Worm (Caenorhabditis elegans) whole organism, late embryonic: ENCODE results near the gene F27D9.13.

Experiments used
- C38D4.7 ChIP-seq: fragments of 200-800 bp; sonication (Bioruptor generic); optimal IDR thresholded peaks from 2 replicates; lab custom pipeline; 2018; ENCODE audit warnings: mild to moderate bottlenecking, missing genetic modification characterization, moderate library complexity, missing compliant biosample characterization
- F13H6.1 ChIP-seq: sonication (generic microtip); optimal IDR thresholded peaks from 2 replicates; lab custom pipeline; 2016; ENCODE audit warnings: missing genetic modification characterization, missing compliant biosample characterization
- K02D7.2 ChIP-seq: sonication (generic microtip); optimal IDR thresholded peaks from 2 replicates; lab custom pipeline; 2017; ENCODE audit warnings: mild to moderate bottlenecking, missing genetic modification characterization, missing compliant biosample characterization
- ceh-14 ChIP-seq: sonication (generic microtip); optimal IDR thresholded peaks from 2 replicates; lab custom pipeline; 2016; ENCODE audit warnings: missing genotype, missing genetic modification characterization, missing compliant biosample characterization
- ceh-2 ChIP-seq: sonication (generic microtip); optimal IDR thresholded peaks from 2 replicates; lab custom pipeline; 2016; ENCODE audit warnings: missing genotype, missing genetic modification characterization, missing compliant biosample characterization
- ceh-31 ChIP-seq: sonication (generic microtip); optimal IDR thresholded peaks from 2 replicates; lab custom pipeline; 2016; ENCODE audit warnings: missing genetic modification characterization, missing compliant biosample characterization
- ceh-34 ChIP-seq: sonication (generic microtip); optimal IDR thresholded peaks from 2 replicates; lab custom pipeline; 2016; ENCODE audit warnings: mild to moderate bottlenecking, missing genetic modification characterization, missing compliant biosample characterization
- ceh-45 ChIP-seq: fragments of 200-800 bp; sonication (Bioruptor generic); IDR thresholded peaks from 2 replicates; pipeline ENCODE4 v1.3.6; 2022; ENCODE audit warnings: missing genetic modification reagents, missing genetic modification characterization, missing compliant biosample characterization
- ceh-6 ChIP-seq: fragments of 200-800 bp; sonication (Bioruptor generic); optimal IDR thresholded peaks from 2 replicates; lab custom pipeline; 2018; ENCODE audit warnings: mild to moderate bottlenecking, missing genetic modification characterization, missing compliant biosample characterization
- dmd-4 ChIP-seq: sonication (generic microtip); optimal IDR thresholded peaks from 2 replicates; lab custom pipeline; 2016; ENCODE audit warnings: borderline replicate concordance, missing genetic modification characterization, missing compliant biosample characterization
- ets-4 ChIP-seq: sonication (generic microtip); optimal IDR thresholded peaks from 2 replicates; lab custom pipeline; 2016; ENCODE audit warnings: missing genetic modification characterization, missing compliant biosample characterization
- fax-1 ChIP-seq: sonication (generic microtip); optimal IDR thresholded peaks from 2 replicates; lab custom pipeline; 2016; ENCODE audit warnings: missing genotype, missing genetic modification characterization, missing compliant biosample characterization
- hlh-15 ChIP-seq: sonication (generic microtip); optimal IDR thresholded peaks from 2 replicates; lab custom pipeline; 2016; ENCODE audit warnings: missing genetic modification characterization, missing compliant biosample characterization
- lin-11 ChIP-seq: fragments of 200-800 bp; sonication (Bioruptor generic); optimal IDR thresholded peaks from 2 replicates; lab custom pipeline; 2018; ENCODE audit warnings: mild to moderate bottlenecking, missing genetic modification characterization, missing compliant biosample characterization
- mec-3 ChIP-seq: sonication (generic microtip); optimal IDR thresholded peaks from 2 replicates; lab custom pipeline; 2016; ENCODE audit warnings: borderline replicate concordance, missing genetic modification characterization, missing compliant biosample characterization
- nfya-1 ChIP-seq: sonication (generic microtip); optimal IDR thresholded peaks from 2 replicates; lab custom pipeline; 2017; ENCODE audit warnings: missing genetic modification characterization, mild to moderate bottlenecking, missing compliant biosample characterization, antibody characterized with exemption, moderate library complexity
- nhr-232 ChIP-seq: sonication (generic microtip); optimal IDR thresholded peaks from 2 replicates; lab custom pipeline; 2016; ENCODE audit warnings: missing genetic modification characterization, missing compliant biosample characterization
- odd-2 ChIP-seq: sonication (generic microtip); optimal IDR thresholded peaks from 2 replicates; lab custom pipeline; 2017; ENCODE audit warnings: antibody characterized with exemption, mild to moderate bottlenecking, missing genetic modification characterization, missing compliant biosample characterization
- pag-3 ChIP-seq: sonication (generic microtip); optimal IDR thresholded peaks from 2 replicates; lab custom pipeline; 2016; ENCODE audit warnings: missing compliant biosample characterization, missing genetic modification characterization, borderline replicate concordance
- pat-9 ChIP-seq: fragments of 200-800 bp; sonication (Bioruptor generic); optimal IDR thresholded peaks from 2 replicates; lab custom pipeline; 2018; ENCODE audit warnings: mild to moderate bottlenecking, missing genetic modification characterization, moderate library complexity, missing compliant biosample characterization
- pax-1 ChIP-seq: fragments of 150-350 bp; optimal IDR thresholded peaks from 2 replicates; lab custom pipeline; 2014; ENCODE audit warnings: missing biosample characterization, missing genetic modification characterization
- ref-2 ChIP-seq: sonication (generic microtip); optimal IDR thresholded peaks from 2 replicates; lab custom pipeline; 2016; ENCODE audit warnings: missing genetic modification characterization, missing compliant biosample characterization
- rnt-1 ChIP-seq: sonication (generic microtip); optimal IDR thresholded peaks from 2 replicates; lab custom pipeline; 2016; ENCODE audit warnings: missing genetic modification characterization, missing compliant biosample characterization
- sox-2 ChIP-seq: fragments of 200-800 bp; sonication (Bioruptor generic); IDR thresholded peaks from 2 replicates; pipeline ENCODE4 v1.3.6; 2022; ENCODE audit warnings: missing genetic modification reagents, missing genetic modification characterization, missing compliant biosample characterization
- tbx-2 ChIP-seq: sonication (generic microtip); optimal IDR thresholded peaks from 2 replicates; lab custom pipeline; 2016; ENCODE audit warnings: missing genetic modification characterization, missing compliant biosample characterization
- ttx-3 ChIP-seq: sonication (generic microtip); optimal IDR thresholded peaks from 2 replicates; lab custom pipeline; 2016; ENCODE audit warnings: missing genetic modification reagents, missing genetic modification characterization, missing compliant biosample characterization
- unc-3 ChIP-seq, 2 experiments: fragments of 200-800 bp in 1 of 2; sonication (Bioruptor generic) in 1 of 2; sonication (generic microtip) in 1 of 2; conservative IDR thresholded peaks in 1 of 2; optimal IDR thresholded peaks in 1 of 2; 2 replicates each; pipeline versions ENCODE4 v1.3.6 to Lab custom; 2016 to 2022; ENCODE audit warnings: missing compliant biosample characterization in 2 of 2, missing genetic modification characterization in 2 of 2, missing genetic modification reagents in 1 of 2
- unc-42 ChIP-seq: sonication (generic microtip); optimal IDR thresholded peaks from 2 replicates; lab custom pipeline; 2016; ENCODE audit warnings: missing genotype, missing genetic modification characterization, missing compliant biosample characterization
- unc-55 ChIP-seq: sonication (generic microtip); optimal IDR thresholded peaks from 2 replicates; lab custom pipeline; 2017; ENCODE audit warnings: missing biosample characterization, missing genetic modification reagents, missing genetic modification characterization
- unc-86 ChIP-seq: sonication (generic microtip); optimal IDR thresholded peaks from 2 replicates; lab custom pipeline; 2016; ENCODE audit warnings: missing genetic modification characterization, missing compliant biosample characterization

The F27D9.13 gene

ce11 chrX:7679835-7680234 lies 12.6 kb upstream of the F27D9.13 start:
- TF ChIP-seq unc-42 (tag; lab: Kevin White, UChicago), result peak; percentile 94
- TF ChIP-seq ets-4 (tag; lab: Kevin White, UChicago), result no peak
- TF ChIP-seq dmd-4 (tag; lab: Kevin White, UChicago), result no peak

DNA sequence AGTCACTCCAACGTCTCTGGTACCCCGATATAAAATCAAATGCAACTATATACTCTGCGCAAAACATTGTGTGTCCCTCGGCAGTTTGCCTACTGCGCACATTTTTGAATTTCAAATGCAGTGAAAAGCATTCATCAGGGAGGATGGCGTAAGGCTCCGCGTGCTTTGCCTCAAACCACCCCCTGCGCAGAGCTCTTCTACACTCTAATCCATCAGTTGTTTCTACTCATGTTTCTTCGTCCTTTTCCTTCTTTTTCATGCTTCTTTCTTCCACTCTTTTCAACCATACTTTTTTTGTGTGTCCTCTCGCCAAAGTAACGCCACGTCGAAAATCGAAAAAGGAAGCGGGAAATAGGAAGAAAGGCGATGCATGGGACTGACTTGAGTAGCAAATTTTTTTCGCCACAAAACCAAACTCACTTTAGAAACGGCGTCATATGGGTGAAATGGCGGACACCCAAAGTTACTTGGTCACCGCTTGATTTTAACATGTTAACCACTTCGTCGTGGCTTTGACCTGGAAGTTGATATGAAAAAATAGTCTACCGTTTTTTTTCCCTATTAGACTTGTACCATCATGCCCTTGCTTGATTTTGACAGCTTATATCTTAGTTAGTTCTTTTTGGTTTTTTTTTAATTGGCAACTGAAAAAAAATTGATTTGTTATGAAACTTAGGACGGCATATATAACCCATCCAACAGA lies 11.3 kb upstream of the F27D9.13 start:
- TF ChIP-seq dmd-4 (tag; lab: Kevin White, UChicago) (no peak), unc-42 (tag; lab: Kevin White, UChicago) (peak; percentile 17), ceh-34 (tag; lab: Kevin White, UChicago) (peak; percentile 1), unc-3 (GFP tag; conservative IDR thresholded peaks at IDR 0.05; lab: Robert Waterston, UW) (no peak), unc-3 (tag; optimal IDR thresholded peaks at IDR 0.05; lab: Kevin White, UChicago) (peak; percentile 10), nfya-1 (tag; lab: Kevin White, UChicago) (peak; percentile 10)
- TF ChIP-seq, all 69 proteins: peak for 4

DNA sequence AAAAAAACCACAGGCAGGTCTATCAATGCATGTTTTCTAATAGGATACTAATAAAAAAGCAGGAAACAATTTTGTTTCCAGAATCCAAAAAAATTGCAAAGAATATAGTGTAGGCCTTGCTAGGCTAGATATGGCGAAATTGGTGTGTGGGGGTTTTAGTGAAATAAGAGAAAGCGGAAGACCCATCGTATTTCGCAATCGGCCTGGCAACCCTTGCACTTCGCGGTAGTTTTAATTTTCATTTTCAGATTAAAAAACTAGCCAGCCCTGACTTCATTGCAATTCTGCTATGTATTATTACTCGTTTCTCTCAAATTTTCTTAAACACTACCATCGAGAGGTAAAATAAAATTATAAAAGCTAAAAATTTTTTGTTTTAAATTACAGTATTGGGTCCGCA lies 7.6 kb upstream of the F27D9.13 start:
- TF ChIP-seq ceh-14 (tag; lab: Kevin White, UChicago) (no peak), hlh-15 (tag; lab: Kevin White, UChicago) (no peak), ttx-3 (tag; lab: Kevin White, UChicago) (no peak), C38D4.7 (GFP tag; lab: Kevin White, UChicago) (no peak), rnt-1 (tag; lab: Kevin White, UChicago) (no peak), pag-3 (tag; lab: Kevin White, UChicago) (no peak), fax-1 (tag; lab: Kevin White, UChicago) (no peak), sox-2 (GFP tag; lab: Robert Waterston, UW) (no peak), ceh-6 (no peak), lin-11 (tag; lab: Kevin White, UChicago) (no peak), unc-86 (tag; lab: Kevin White, UChicago) (no peak), K02D7.2 (tag; lab: Kevin White, UChicago) (no peak), nhr-232 (tag; lab: Kevin White, UChicago) (no peak), pax-1 (tag; lab: Kevin White, UChicago) (no peak), odd-2 (no peak), ceh-31 (tag; lab: Kevin White, UChicago) (no peak), ceh-34 (tag; lab: Kevin White, UChicago) (no peak)

- no peak for TF ChIP-seq F13H6.1 (tag; lab: Kevin White, UChicago)
- TF ChIP-seq ceh-2, result no peak
- no peak for TF ChIP-seq tbx-2 (tag; lab: Kevin White, UChicago)
- no peak for TF ChIP-seq mec-3
- no peak for TF ChIP-seq unc-55 (GFP tag; lab: Kevin White, UChicago)
- no peak for TF ChIP-seq hlh-15 (tag; lab: Kevin White, UChicago)
- TF ChIP-seq ceh-31 (tag; lab: Kevin White, UChicago), result no peak
- no peak for TF ChIP-seq pat-9 (tag; lab: Kevin White, UChicago)
These were observed 5.4 kb upstream of the F27D9.13 start, which contains the start of gene F27D9.2 for ce11 chrX:7672693-7673092. Gene F27D9.2, plus strand, starts transcription at chrX:7672993.

DNA sequence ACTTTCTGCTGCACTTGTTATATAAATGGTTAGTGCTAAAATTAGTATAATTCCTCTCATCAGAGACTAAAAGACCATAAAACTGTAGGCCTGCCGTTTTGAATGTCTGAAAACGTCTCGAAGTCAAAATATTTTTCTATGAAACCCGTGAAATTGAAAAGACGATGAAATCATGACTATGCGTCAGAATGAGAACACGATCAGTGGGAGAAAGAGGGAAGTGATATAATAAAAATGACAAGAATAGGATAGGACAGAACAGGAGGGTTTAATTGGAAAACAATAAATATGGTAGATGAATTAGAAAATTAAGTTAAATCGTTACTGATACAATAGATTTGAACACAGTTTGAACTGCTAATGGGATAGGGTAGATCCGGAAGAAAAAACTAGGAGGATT lies 3.4 kb upstream of the F27D9.13 start, which contains the start of gene F27D9.7:
Gene F27D9.7 (minus strand): TSS at position 101 of the 400 bp plus-strand sequence.
- TF ChIP-seq ref-2 (tag; lab: Kevin White, UChicago) (no peak), ceh-45 (no peak)
- TF ChIP-seq, all 69 proteins: peak for 0
